Fruit fly (Drosophila melanogaster): ENCODE results near the gene CG32263.
A peak's percentile ranks its signal among the peaks of the same experiment; 100 is the strongest.

CG32263 gene

dm6 chr3L:3776559-3777097, 34.3 kb downstream of the CG32263 start (continued):
- TF ChIP-seq mirr (GFP tag; optimal IDR thresholded peaks at IDR 0.05) (no peak), CG12744 (GFP tag; optimal IDR thresholded peaks at IDR 0.05) (no peak), CG15479 (GFP tag; optimal IDR thresholded peaks at IDR 0.05) (no peak), Max (GFP tag; optimal IDR thresholded peaks at IDR 0.05) (no peak), CG7786 (GFP tag; optimal IDR thresholded peaks at IDR 0.05) (no peak), CG1529 (GFP tag; optimal IDR thresholded peaks at IDR 0.05) (no peak), CG12236 (GFP tag; optimal IDR thresholded peaks at IDR 0.05) (no peak), CG11456 (GFP tag; IDR thresholded peaks at IDR 0.05) (no peak), jigr1 (GFP tag; IDR thresholded peaks at IDR 0.05) (no peak), HLHmδ (GFP tag; optimal IDR thresholded peaks at IDR 0.05) (no peak), Doc3 (GFP tag; IDR thresholded peaks at IDR 0.05; ENCODE audit: partially characterized antibody) (no peak), sd (tag; optimal IDR thresholded peaks at IDR 0.05) (peak; percentile 26), dpn (GFP tag; optimal IDR thresholded peaks at IDR 0.05) (no peak), exex (tag; optimal IDR thresholded peaks at IDR 0.05) (peak; percentile 74)

- TF ChIP-seq CG6175 (GFP tag; IDR thresholded peaks at IDR 0.05) (no peak), hbn (GFP tag; IDR thresholded peaks at IDR 0.05; ENCODE audit: partially characterized antibody) (no peak), Six4 (GFP tag; optimal IDR thresholded peaks at IDR 0.05) (no peak), chinmo (GFP tag; IDR thresholded peaks at IDR 0.05; ENCODE audit: partially characterized antibody) (peak; percentile 74; the same call in 1 of the 4 replicates)
Measured at dm6 chr3L:3773317-3773716, 37.6 kb downstream of the CG32263 start.

DNA sequence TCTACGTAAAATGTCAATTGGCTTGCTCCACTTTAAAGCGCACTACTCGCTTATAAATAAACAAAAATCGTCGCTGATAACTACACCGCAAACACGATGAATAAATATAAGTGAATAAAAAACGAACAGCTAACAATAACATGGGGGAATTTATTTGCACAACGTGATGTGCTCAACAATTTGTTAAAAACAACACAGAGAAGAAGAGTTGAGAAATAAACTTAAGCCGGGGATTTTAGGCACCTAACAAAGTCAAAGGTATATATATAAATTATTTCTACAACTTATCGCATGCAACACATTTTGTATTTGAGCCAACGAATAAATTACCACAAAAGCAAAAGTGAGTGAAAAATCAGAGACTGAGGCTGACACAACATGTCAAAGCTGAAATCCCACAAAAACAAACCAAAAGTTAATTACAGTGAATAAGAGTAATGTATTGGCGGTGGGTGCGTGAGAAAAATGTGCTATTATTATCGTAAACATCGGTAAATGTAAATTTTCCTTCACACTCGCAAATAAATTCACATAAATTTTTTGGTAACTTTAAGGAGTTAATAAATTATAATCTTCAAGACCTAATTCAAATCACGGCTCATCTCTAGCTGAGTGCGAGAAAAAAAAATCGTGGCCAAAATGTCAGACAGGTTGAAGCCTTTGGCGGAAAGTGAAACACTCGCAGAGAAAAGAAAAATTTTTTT, 38.5 kb downstream of the CG32263 start:
- TF ChIP-seq CG18262 (tag; optimal IDR thresholded peaks at IDR 0.05) (no peak), eyg (GFP tag; optimal IDR thresholded peaks at IDR 0.05) (no peak), CG12942 (GFP tag; optimal IDR thresholded peaks at IDR 0.05) (no peak), CG14441 (GFP tag; IDR thresholded peaks at IDR 0.05) (no peak; the same call in 1 of the 2 replicates), disco-r (GFP tag; optimal IDR thresholded peaks at IDR 0.05) (no peak), abd-A (tag; optimal IDR thresholded peaks at IDR 0.05) (no peak), crp (GFP tag; optimal IDR thresholded peaks at IDR 0.05) (no peak), YL-1 (GFP tag; optimal IDR thresholded peaks at IDR 0.05) (no peak), fd96Cb (tag; optimal IDR thresholded peaks at IDR 0.05) (no peak), CG7786 (GFP tag; optimal IDR thresholded peaks at IDR 0.05) (peak; percentile 18), CG16779 (GFP tag; IDR thresholded peaks at IDR 0.05) (no peak), Nf-YC (tag; optimal IDR thresholded peaks at IDR 0.05) (no peak), dmrt11E (tag; optimal IDR thresholded peaks at IDR 0.05) (no peak), crc (GFP tag; optimal IDR thresholded peaks at IDR 0.05) (no peak), CG6254 (GFP tag; optimal IDR thresholded peaks at IDR 0.05) (no peak), nau (GFP tag; optimal IDR thresholded peaks at IDR 0.05) (no peak), Ssrp (tag; optimal IDR thresholded peaks at IDR 0.05) (no peak), gsb (GFP tag; IDR thresholded peaks at IDR 0.05) (no peak), h (optimal IDR thresholded peaks at IDR 0.05) (no peak), kni (GFP tag; optimal IDR thresholded peaks at IDR 0.05) (no peak), CG1024 (GFP tag; IDR thresholded peaks at IDR 0.05) (no peak), CG11247 (GFP tag; IDR thresholded peaks at IDR 0.05) (no peak), Asciz (GFP tag; optimal IDR thresholded peaks at IDR 0.05) (no peak), Sox100B (GFP tag; optimal IDR thresholded peaks at IDR 0.05) (no peak), Optix (GFP tag; IDR thresholded peaks at IDR 0.05) (no peak), CG3407 (GFP tag; optimal IDR thresholded peaks at IDR 0.05) (no peak), tna (GFP tag; IDR thresholded peaks at IDR 0.05; ENCODE audit: partially characterized antibody) (no peak), CG13894 (tag; optimal IDR thresholded peaks at IDR 0.05) (no peak), trem (tag; optimal IDR thresholded peaks at IDR 0.05) (no peak), CG10274 (GFP tag; optimal IDR thresholded peaks at IDR 0.05) (no peak)

Measured in whole organism, embryonic.